Worm (Caenorhabditis elegans) whole organism, mixed stage, embryonic: Measurements from ENCODE around the gene Y43F8B.29.

Source experiments
- M03D4.4 ChIP-seq: sonication (generic microtip); optimal IDR thresholded peaks from 2 replicates; lab custom pipeline; 2017; ENCODE audit warnings: mild to moderate bottlenecking, missing genetic modification characterization, missing compliant biosample characterization
- bed-3 ChIP-seq: fragments of 200-800 bp; sonication (Bioruptor generic); optimal IDR thresholded peaks from 3 replicates; lab custom pipeline; 2018; ENCODE audit warnings: mild to moderate bottlenecking, missing genetic modification characterization, moderate library complexity, missing compliant biosample characterization
- ceh-39 ChIP-seq: fragments of 150-350 bp; optimal IDR thresholded peaks from 2 replicates; lab custom pipeline; 2014; ENCODE audit warnings: missing biosample characterization, missing genetic modification characterization
- ceh-43 ChIP-seq: fragments of 200-800 bp; sonication (Bioruptor generic); optimal IDR thresholded peaks from 2 replicates; lab custom pipeline; 2018; ENCODE audit warnings: mild to moderate bottlenecking, missing genetic modification characterization, moderate library complexity, missing compliant biosample characterization
- ces-1 ChIP-seq: fragments of 150-350 bp; optimal IDR thresholded peaks from 2 replicates; lab custom pipeline; 2014; ENCODE audit warnings: missing biosample characterization, missing genetic modification reagents, missing genetic modification characterization
- cnd-1 ChIP-seq: fragments of 200-800 bp; sonication (Bioruptor generic); optimal IDR thresholded peaks from 2 replicates; lab custom pipeline; 2018; ENCODE audit warnings: mild to moderate bottlenecking, missing genetic modification characterization, missing compliant biosample characterization
- drap-1 ChIP-seq: fragments of 200-800 bp; sonication (Bioruptor generic); optimal IDR thresholded peaks from 3 replicates; lab custom pipeline; 2018; ENCODE audit warnings: mild to moderate bottlenecking, missing genetic modification characterization, missing compliant biosample characterization
- elt-1 ChIP-seq: sonication (generic microtip); optimal IDR thresholded peaks from 2 replicates; lab custom pipeline; 2017; ENCODE audit warnings: missing genetic modification characterization, mild to moderate bottlenecking, missing compliant biosample characterization, antibody characterized with exemption, moderate library complexity, borderline replicate concordance; ENCODE audit not compliant: insufficient read depth
- elt-3 ChIP-seq: fragments of 150-350 bp; optimal IDR thresholded peaks from 2 replicates; lab custom pipeline; 2014; ENCODE audit warnings: missing biosample characterization, missing genetic modification characterization
- flh-1 ChIP-seq: fragments of 200-800 bp; sonication (Bioruptor generic); optimal IDR thresholded peaks from 2 replicates; lab custom pipeline; 2018; ENCODE audit warnings: mild to moderate bottlenecking, missing genetic modification characterization, moderate library complexity, missing compliant biosample characterization
- ham-2 ChIP-seq: fragments of 200-800 bp; sonication (Bioruptor generic); optimal IDR thresholded peaks from 2 replicates; lab custom pipeline; 2018; ENCODE audit warnings: mild to moderate bottlenecking, missing genetic modification characterization, missing compliant biosample characterization
- lin-13 ChIP-seq: fragments of 150-350 bp; optimal IDR thresholded peaks from 2 replicates; lab custom pipeline; 2014; ENCODE audit warnings: missing biosample characterization, missing genetic modification characterization
- lin-32 ChIP-seq: fragments of 200-800 bp; sonication (Bioruptor generic); optimal IDR thresholded peaks from 2 replicates; lab custom pipeline; 2018; ENCODE audit warnings: mild to moderate bottlenecking, missing genetic modification characterization, missing compliant biosample characterization
- lsy-2 ChIP-seq: fragments of 150-350 bp; optimal IDR thresholded peaks from 2 replicates; lab custom pipeline; 2014; ENCODE audit warnings: missing biosample characterization, missing genetic modification characterization
- mab-5 ChIP-seq: fragments of 150-350 bp; optimal IDR thresholded peaks from 2 replicates; lab custom pipeline; 2014; ENCODE audit warnings: missing biosample characterization, missing genetic modification characterization
- mls-2 ChIP-seq: sonication (generic microtip); optimal IDR thresholded peaks from 2 replicates; lab custom pipeline; 2016; ENCODE audit warnings: mild to moderate bottlenecking, missing genetic modification characterization, moderate library complexity, missing compliant biosample characterization
- nhr-12 ChIP-seq: fragments of 150-350 bp; optimal IDR thresholded peaks from 2 replicates; lab custom pipeline; 2014; ENCODE audit warnings: missing biosample characterization, missing genetic modification characterization
- nhr-2 ChIP-seq: fragments of 150-350 bp; optimal IDR thresholded peaks from 2 replicates; lab custom pipeline; 2014; ENCODE audit warnings: missing biosample characterization, missing genetic modification characterization
- nhr-237 ChIP-seq: fragments of 150-350 bp; optimal IDR thresholded peaks from 2 replicates; lab custom pipeline; 2014; ENCODE audit warnings: missing biosample characterization, missing genetic modification characterization
- nhr-28 ChIP-seq: fragments of 150-350 bp; optimal IDR thresholded peaks from 2 replicates; lab custom pipeline; 2014; ENCODE audit warnings: missing biosample characterization, missing genetic modification characterization
- nhr-76 ChIP-seq: sonication (generic microtip); optimal IDR thresholded peaks from 2 replicates; lab custom pipeline; 2017; ENCODE audit warnings: missing biosample characterization, missing genetic modification characterization
- pha-4 ChIP-seq: fragments of 150-350 bp; optimal IDR thresholded peaks from 2 replicates; lab custom pipeline; 2018; ENCODE audit warnings: missing biosample characterization, missing genetic modification reagents, missing genetic modification characterization
- sptf-1 ChIP-seq: sonication (generic microtip); optimal IDR thresholded peaks from 2 replicates; lab custom pipeline; 2017; ENCODE audit warnings: mild to moderate bottlenecking, missing genetic modification characterization, moderate library complexity, missing compliant biosample characterization
- tbx-8 ChIP-seq: fragments of 200-800 bp; sonication (Bioruptor generic); optimal IDR thresholded peaks from 2 replicates; lab custom pipeline; 2018; ENCODE audit warnings: mild to moderate bottlenecking, missing genetic modification characterization, moderate library complexity, missing compliant biosample characterization
- unc-120 ChIP-seq: sonication (generic microtip); optimal IDR thresholded peaks from 2 replicates; lab custom pipeline; 2017; ENCODE audit warnings: missing genetic modification characterization, missing compliant biosample characterization; ENCODE audit not compliant: poor library complexity, severe bottlenecking
- unc-39 ChIP-seq: fragments of 150-350 bp; optimal IDR thresholded peaks from 2 replicates; lab custom pipeline; 2014; ENCODE audit warnings: missing biosample characterization, missing genetic modification characterization
- unc-62 ChIP-seq: fragments of 150-350 bp; optimal IDR thresholded peaks from 2 replicates; lab custom pipeline; 2014; ENCODE audit warnings: missing biosample characterization, missing genetic modification reagents, missing genetic modification characterization
- zip-8 ChIP-seq: fragments of 150-350 bp; optimal IDR thresholded peaks from 2 replicates; lab custom pipeline; 2014; ENCODE audit warnings: missing biosample characterization, missing genetic modification characterization

The Y43F8B.29 gene

DNA sequence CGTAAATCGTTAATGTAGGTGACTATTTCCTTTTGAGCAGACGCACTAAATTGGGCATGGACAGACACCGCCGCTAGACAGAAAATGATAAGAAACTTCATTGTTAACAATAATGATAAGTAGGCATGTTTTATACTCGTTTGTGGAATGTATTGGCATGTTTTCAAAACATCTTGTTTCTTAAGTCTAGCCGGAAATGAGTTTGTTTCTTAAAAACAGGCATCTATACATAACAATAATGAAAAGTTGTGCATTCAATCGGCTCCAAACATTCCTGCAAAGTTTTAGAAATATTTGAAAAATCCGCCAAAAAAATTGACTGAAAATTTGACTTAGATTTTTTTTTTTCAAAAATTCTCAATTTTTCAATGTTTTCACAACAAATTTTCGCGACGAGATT is 4.2 kb downstream of the Y43F8B.29 start, which contains the start of gene scl-21:
Gene scl-21, minus strand, starts transcription at position 101 of the 400 bp plus-strand sequence.
- TF ChIP-seq unc-120 (tag; lab: Kevin White, UChicago), result no peak
- TF ChIP-seq nhr-2 (tag; lab: Kevin White, UChicago), result no peak
- no peak for TF ChIP-seq flh-1 (GFP tag; lab: Kevin White, UChicago)
- no peak for TF ChIP-seq unc-62 (GFP tag; lab: Kevin White, UChicago)
- no peak for TF ChIP-seq nhr-12
- no peak for TF ChIP-seq ces-1 (GFP tag; lab: Kevin White, UChicago)
- no peak for TF ChIP-seq mls-2 (tag; lab: Kevin White, UChicago)
- no peak for TF ChIP-seq elt-1 (tag; lab: Kevin White, UChicago)
- TF ChIP-seq lsy-2 (tag; lab: Kevin White, UChicago), result no peak

DNA sequence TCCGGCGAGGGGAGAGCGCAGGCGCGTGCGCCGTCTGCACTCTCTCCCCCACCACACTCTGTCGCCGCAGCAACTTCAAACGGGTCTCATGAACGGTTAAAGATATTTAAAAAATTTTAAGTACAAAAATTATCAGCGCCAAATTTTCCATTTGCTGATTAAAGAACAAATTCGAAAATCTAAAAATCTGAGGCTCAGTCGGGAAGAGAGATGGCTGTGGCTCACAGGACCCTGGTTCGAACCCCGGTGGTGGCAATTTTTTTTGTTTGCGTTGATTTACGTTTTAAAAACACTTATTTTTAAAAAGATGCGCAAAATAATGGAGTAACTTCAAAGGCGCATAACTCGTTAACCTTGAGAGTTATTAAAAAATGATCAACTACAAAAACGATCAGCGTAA is 5.7 kb downstream of the Y43F8B.29 start:
- TF ChIP-seq sptf-1 (tag; lab: Kevin White, UChicago) (no peak), ceh-43 (GFP tag; lab: Kevin White, UChicago) (no peak), unc-62 (GFP tag; lab: Kevin White, UChicago) (no peak), nhr-12 (no peak), drap-1 (no peak), mab-5 (no peak), nhr-237 (no peak), lin-32 (GFP tag; lab: Kevin White, UChicago) (no peak)
- TF ChIP-seq, all 35 proteins: peak for 0

DNA sequence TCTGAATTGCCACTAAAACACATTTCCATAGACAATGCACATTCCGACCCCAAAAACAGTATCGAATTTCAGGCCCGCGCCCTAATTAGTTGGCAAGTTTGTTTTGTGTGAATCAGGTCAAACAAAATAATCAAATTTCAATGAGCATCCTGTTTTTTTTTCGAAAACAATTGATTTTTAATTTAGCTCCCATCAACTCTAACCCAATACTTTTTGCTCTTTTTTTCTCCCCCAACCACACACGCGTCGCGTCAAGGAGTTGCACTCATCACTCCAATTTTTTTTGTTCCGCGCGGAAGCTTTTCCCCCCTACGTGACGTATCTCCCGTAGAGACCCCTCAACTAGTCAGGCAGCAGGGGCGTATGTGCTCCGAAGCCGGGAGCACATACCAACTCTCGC is 10.0 kb downstream of the Y43F8B.29 start:
- no peak for TF ChIP-seq nhr-12
- no peak for TF ChIP-seq cnd-1
- no peak for TF ChIP-seq ceh-43 (GFP tag; lab: Kevin White, UChicago)
- TF ChIP-seq flh-1 (GFP tag; lab: Kevin White, UChicago), result no peak
- TF ChIP-seq lsy-2 (tag; lab: Kevin White, UChicago), result no peak
- TF ChIP-seq drap-1, result no peak
- no peak for TF ChIP-seq nhr-2 (tag; lab: Kevin White, UChicago)
- no peak for TF ChIP-seq zip-8 (tag; lab: Kevin White, UChicago)
- TF ChIP-seq mab-5, result no peak
- TF ChIP-seq elt-3, result no peak
- no peak for TF ChIP-seq unc-39 (tag; lab: Kevin White, UChicago)
- TF ChIP-seq pha-4, result no peak
- no peak for TF ChIP-seq nhr-237

DNA sequence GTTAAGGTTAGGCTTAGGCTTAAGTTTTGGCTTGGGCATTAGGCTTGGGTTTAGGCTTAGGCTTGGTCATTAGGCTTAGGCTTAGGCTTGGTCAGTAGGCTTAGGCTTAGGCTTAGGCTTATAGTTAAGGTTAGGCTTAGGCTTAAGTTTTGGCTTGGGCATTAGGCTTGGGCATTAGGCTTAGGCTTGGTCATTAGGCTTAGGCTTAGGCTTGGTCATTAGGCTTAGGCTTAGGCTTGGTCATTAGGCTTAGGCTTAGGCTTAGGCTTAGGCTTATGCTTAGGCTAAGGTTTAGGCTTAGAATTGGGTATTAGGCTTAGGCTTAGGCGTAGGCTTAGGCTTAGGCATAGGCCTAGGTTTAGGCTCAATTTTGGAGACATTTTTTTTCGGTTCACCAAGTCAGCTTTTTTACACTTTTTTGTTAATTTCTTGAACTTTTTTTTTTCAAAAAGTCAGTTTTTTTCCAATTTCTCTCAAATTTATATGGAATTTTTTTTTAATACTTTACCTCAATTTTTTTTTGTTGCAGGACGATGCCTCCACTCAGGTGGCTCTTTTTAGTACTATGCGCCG is 11.3 kb downstream of the Y43F8B.29 start, which contains the start of gene Y43F8B.3:
Gene Y43F8B.3, plus strand, starts transcription at position 523 of the 573 bp plus-strand sequence.
- TF ChIP-seq bed-3 (GFP tag; lab: Kevin White, UChicago) (no peak), drap-1 (no peak), nhr-76 (tag; lab: Kevin White, UChicago) (no peak), tbx-8 (GFP tag; lab: Kevin White, UChicago) (no peak), flh-1 (GFP tag; lab: Kevin White, UChicago) (no peak), unc-39 (tag; lab: Kevin White, UChicago) (no peak), M03D4.4 (tag; lab: Kevin White, UChicago) (no peak), nhr-28 (tag; lab: Kevin White, UChicago) (no peak)

DNA sequence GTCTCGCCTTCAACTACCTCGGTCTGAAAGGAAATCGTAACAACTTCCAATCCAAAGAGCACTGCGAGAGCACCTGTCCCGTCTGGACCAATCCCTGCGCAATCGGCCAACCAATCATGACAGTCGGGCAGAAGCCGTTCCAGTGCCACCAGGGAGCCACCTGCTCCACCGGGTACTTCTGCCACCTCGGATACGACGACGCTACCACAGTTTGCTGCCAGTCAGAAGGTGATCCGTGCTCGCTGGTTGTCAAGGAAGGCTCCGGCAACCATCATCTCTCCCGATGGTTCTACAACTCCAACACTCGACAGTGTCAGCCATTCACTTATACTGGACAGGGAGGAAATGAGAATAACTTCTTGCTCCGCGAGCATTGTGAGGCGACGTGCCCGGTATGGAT is 17.7 kb downstream of the Y43F8B.29 start:
- no peak for TF ChIP-seq lin-13
- TF ChIP-seq, all 35 proteins: peak for 0

DNA sequence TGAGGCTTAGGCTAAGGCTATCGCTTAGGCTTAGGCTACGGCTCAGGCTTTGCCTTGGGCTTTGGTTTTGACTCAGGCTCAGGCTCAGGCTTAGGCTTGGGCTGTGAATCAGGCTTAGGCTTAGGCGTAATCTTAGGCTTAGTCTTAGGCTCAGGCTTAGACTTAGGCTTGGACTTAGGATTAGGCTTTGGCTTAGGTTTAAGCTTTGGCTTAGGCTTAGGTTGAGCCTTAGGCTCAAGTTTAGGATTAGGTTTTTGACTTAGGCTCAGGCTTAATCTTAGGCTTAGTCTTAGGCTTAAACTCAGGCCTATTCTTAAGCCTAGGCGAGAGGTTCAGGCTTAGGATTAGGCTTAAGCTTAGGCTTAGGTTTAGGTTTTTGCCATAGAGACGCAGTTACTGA is 18.9 kb downstream of the Y43F8B.29 start:
- TF ChIP-seq mab-5 (no peak), elt-1 (tag; lab: Kevin White, UChicago) (no peak), nhr-2 (tag; lab: Kevin White, UChicago) (no peak), ceh-39 (tag; lab: Kevin White, UChicago) (no peak), ham-2 (GFP tag; lab: Kevin White, UChicago) (no peak), elt-3 (no peak), lin-32 (GFP tag; lab: Kevin White, UChicago) (no peak), nhr-237 (no peak), ces-1 (GFP tag; lab: Kevin White, UChicago) (no peak)
